Fruit fly (Drosophila melanogaster): ENCODE results near the gene ltl.

DNA sequence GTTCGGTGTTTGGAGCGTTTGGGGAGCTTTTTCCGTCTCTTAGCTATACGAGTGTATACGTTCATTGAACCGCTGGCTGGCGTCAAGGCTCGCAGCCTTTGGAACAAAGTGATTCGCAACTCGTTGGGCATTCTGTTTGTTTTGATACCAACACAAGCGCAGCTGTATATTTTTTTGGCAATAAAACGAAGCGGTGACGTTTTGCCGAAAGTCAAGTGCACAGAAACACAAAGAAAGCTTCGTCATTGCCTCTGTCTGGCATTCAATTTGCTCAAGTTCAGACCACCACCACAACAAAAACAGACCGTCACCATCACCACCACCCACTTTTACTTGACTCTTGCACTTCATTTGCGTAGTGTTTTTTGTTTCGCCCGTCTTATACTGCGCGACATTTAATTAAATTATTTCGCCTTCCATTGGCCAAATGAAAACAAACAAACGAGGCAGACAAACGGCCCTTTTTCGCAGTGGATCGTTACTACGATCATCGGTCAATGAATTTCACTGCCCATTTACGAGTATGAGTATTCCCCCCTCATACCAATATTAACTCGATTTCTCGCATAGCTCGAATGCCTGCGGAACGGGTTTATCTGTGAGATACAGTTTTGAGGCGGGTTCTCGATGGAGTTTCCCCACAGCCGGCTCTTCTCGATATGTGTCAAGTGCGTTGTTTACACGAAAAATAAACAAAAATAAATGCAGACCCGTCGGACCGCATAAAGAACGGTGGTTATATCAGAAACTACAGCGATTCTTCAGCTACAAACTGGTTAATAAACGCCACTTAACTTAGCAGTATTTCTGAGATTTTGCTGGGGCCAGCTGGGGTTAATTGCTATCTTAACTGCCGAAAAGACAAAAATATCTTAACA lies 11.9 kb downstream of the ltl start:
- no peak for TF ChIP-seq Lpt (GFP tag; optimal IDR thresholded peaks at IDR 0.05)
- no peak for TF ChIP-seq dsx (GFP tag; optimal IDR thresholded peaks at IDR 0.05; ENCODE audit: poor library complexity, severe bottlenecking)
- peak; percentile 79 for TF ChIP-seq Eip78C (GFP tag)
- TF ChIP-seq CG11294 (GFP tag; IDR thresholded peaks at IDR 0.05): no peak
- TF ChIP-seq CG11902 (GFP tag; optimal IDR thresholded peaks at IDR 0.05): no peak
- TF ChIP-seq Hr39 (GFP tag; optimal IDR thresholded peaks at IDR 0.05): no peak
- TF ChIP-seq CG31627 (GFP tag; optimal IDR thresholded peaks at IDR 0.05): no peak
- no peak for TF ChIP-seq net (GFP tag; optimal IDR thresholded peaks at IDR 0.05)

Data from whole organism, prepupa.